Worm (Caenorhabditis elegans): ENCODE results near the gene gly-20.

ce11 chrV:11323720-11324119, 41.3 kb downstream of the gly-20 start, which contains the start of gene str-141:
- TF ChIP-seq him-1 (tag; optimal IDR thresholded peaks at IDR 0.05) (no peak), W03F9.2 (tag; optimal IDR thresholded peaks at IDR 0.05) (no peak)

Measured in whole organism, L4/young adult.